Worm (Caenorhabditis elegans): ENCODE data around the gene skpo-2.

skpo-2 gene

DNA sequence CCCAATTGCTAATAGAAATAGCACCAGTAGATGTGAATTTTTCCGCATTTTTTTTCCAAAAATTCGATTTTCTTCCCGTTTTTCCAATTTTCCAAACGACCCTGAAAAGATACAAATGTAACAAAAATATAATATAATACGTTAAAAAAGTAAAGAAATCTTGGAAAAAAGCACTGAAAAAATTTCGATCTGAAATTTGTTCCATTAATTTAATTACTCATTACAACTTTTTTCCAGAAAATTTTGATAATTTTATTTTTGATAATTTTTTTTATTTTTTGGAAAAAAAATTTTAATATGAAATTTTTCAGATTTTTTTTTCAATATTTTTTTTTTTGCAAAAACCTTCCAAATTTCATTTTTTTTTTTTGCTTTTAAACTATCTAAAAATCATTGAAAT, at the start of gene skpo-2:
Gene skpo-2, minus strand, starts transcription at position 101 of the 400 bp plus-strand sequence.
- TF ChIP-seq isw-1 (GFP tag; IDR thresholded peaks at IDR 0.05) (no peak), xbp-1 (tag; optimal IDR thresholded peaks at IDR 0.05) (no peak), elt-2 (tag; optimal IDR thresholded peaks at IDR 0.05) (no peak), nhr-47 (tag; optimal IDR thresholded peaks at IDR 0.05) (no peak), fos-1 (tag; optimal IDR thresholded peaks at IDR 0.05) (no peak), mef-2 (tag; optimal IDR thresholded peaks at IDR 0.05) (no peak)

DNA sequence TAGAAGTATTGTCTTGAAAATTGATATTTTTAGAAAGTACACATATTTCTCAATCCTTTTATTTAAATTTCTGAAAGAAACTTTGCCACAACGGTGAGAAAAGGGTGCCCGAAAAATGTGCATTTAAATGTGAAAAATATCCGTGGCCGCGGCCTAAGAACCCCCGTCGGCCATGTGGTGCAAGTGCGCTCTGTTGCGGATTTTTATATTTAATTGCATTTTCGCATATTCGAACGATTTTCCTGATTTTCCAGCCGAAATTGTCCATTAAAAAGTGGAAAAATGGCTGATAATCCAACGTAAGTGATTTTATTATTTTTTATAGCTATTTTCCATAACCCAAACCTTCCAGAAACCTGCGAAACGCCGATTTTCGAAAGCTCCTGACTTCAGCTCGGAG, 45.9 kb upstream of the skpo-2 start, which contains the start of gene smu-2:
Gene smu-2, plus strand, starts transcription at position 178 of the 400 bp plus-strand sequence.
- TF ChIP-seq vab-15 (tag; optimal IDR thresholded peaks at IDR 0.05) (peak; percentile 68), ceh-82 (tag; optimal IDR thresholded peaks at IDR 0.05) (peak; percentile 24 to 81 (median 55)), egl-13 (tag; optimal IDR thresholded peaks at IDR 0.05) (peak; percentile 25), skn-1 (tag; optimal IDR thresholded peaks at IDR 0.05) (peak; percentile 37), nhr-84 (tag; optimal IDR thresholded peaks at IDR 0.05) (no peak), unc-130 (tag; optimal IDR thresholded peaks at IDR 0.05) (no peak), nhr-20 (tag; optimal IDR thresholded peaks at IDR 0.05) (peak; percentile 56), unc-98 (GFP tag; IDR thresholded peaks at IDR 0.05) (peak; percentile 68), lsy-2 (tag; optimal IDR thresholded peaks at IDR 0.05) (peak; percentile 69 to 75), mdl-1 (tag; optimal IDR thresholded peaks at IDR 0.05) (no peak), ces-1 (GFP tag; optimal IDR thresholded peaks at IDR 0.05) (peak; percentile 70), mep-1 (tag; optimal IDR thresholded peaks at IDR 0.05) (peak; percentile 68), alr-1 (tag; optimal IDR thresholded peaks at IDR 0.05; ENCODE audit: borderline replicate concordance) (no peak), rnt-1 (tag; optimal IDR thresholded peaks at IDR 0.05) (peak; percentile 97), zag-1 (tag; optimal IDR thresholded peaks at IDR 0.05) (no peak), lin-13 (GFP tag; optimal IDR thresholded peaks at IDR 0.05) (peak; percentile 28), sox-4 (tag; optimal IDR thresholded peaks at IDR 0.05) (peak; percentile 66), lin-14 (GFP tag; optimal IDR thresholded peaks at IDR 0.05) (no peak), zip-4 (GFP tag; optimal IDR thresholded peaks at IDR 0.05) (no peak), sptf-1 (tag; optimal IDR thresholded peaks at IDR 0.05) (no peak), grh-1 (GFP tag; IDR thresholded peaks at IDR 0.05) (no peak), lin-39 (tag; optimal IDR thresholded peaks at IDR 0.05) (peak; percentile 1), hlh-4 (tag; optimal IDR thresholded peaks at IDR 0.05) (no peak), fkh-4 (tag; optimal IDR thresholded peaks at IDR 0.05; ENCODE audit: borderline replicate concordance) (peak; percentile 82), ets-5 (GFP tag; IDR thresholded peaks at IDR 0.05) (no peak), efl-1 (optimal IDR thresholded peaks at IDR 0.05) (peak; percentile 71 to 73), efl-1 (GFP tag; optimal IDR thresholded peaks at IDR 0.05 in 1 of 2) (peak; percentile 71 to 96), pag-3 (tag; optimal IDR thresholded peaks at IDR 0.05; ENCODE audit: borderline replicate concordance, insufficient read depth) (no peak), egl-27 (tag; optimal IDR thresholded peaks at IDR 0.05) (no peak), pax-3 (tag; optimal IDR thresholded peaks at IDR 0.05) (peak; percentile 62), dpl-1 (GFP tag; optimal IDR thresholded peaks at IDR 0.05) (peak; percentile 50 to 73 (median 64)), elt-2 (tag; optimal IDR thresholded peaks at IDR 0.05) (peak; percentile 48), mab-9 (GFP tag; IDR thresholded peaks at IDR 0.05) (peak; percentile 54), nhr-237 (tag; optimal IDR thresholded peaks at IDR 0.05) (peak; percentile 39), ceh-90 (tag; optimal IDR thresholded peaks at IDR 0.05) (peak; percentile 84), xbp-1 (tag; optimal IDR thresholded peaks at IDR 0.05) (peak; percentile 62), ztf-4 (tag; optimal IDR thresholded peaks at IDR 0.05) (no peak), nhr-19 (GFP tag; conservative IDR thresholded peaks at IDR 0.05) (peak; percentile 57), snpc-4 (tag; optimal IDR thresholded peaks at IDR 0.05) (peak; percentile 41), hpl-2 (GFP tag; optimal IDR thresholded peaks at IDR 0.05) (no peak), snu-23 (GFP tag; optimal IDR thresholded peaks at IDR 0.05) (no peak), irx-1 (tag; optimal IDR thresholded peaks at IDR 0.05) (peak; percentile 82), nhr-90 (tag; optimal IDR thresholded peaks at IDR 0.05; ENCODE audit: poor library complexity) (peak; percentile 68), dsc-1 (tag; optimal IDR thresholded peaks at IDR 0.05) (no peak), C34B4.2 (tag; optimal IDR thresholded peaks at IDR 0.05) (no peak), elt-3 (tag; optimal IDR thresholded peaks at IDR 0.05) (no peak), fkh-8 (tag; optimal IDR thresholded peaks at IDR 0.05) (peak; percentile 65)

Data from whole organism, L1 larva.